Fruit fly (Drosophila melanogaster): Measurements from ENCODE around the gene ppk22.

The ppk22 gene

DNA sequence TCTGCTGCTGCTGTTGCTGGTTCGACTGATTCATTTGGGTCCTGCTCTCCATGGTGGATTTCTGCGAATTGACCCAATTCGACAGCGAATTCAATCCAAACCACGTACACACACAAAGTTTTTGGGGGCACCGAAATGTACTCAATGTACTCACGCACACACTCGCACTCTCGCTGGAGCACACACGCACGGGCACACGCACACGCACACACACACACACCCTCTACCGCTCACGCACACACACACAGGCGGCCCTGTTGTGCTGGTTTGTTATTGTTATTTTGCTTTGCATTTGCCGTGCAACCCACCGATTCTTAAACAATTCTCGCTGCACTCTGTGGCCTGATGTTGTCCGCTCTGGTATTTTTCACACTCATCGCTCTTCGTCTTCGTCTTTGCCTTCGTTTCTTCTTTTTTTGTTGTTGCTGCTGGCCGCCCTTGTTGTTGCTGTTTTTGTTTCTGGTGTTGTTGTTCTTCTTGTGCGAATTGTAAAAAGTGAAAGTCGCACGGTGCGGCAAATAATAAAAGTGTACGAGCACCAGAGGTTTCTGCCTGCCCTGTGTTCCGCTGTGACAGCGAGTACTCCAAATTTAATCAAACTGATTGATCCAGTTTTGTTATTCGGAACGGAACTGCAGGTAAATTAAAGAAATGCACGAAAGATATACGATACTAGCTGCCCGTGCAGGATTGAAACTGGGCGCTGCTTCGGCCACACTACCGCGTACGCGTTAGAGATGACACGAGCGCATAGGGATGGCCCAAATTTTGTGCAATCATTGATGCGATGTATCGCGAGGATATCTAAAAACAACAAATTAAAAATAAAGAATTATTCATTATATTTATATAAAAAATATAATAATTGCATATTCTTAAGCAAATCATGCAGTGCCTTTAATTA, 16.6 kb upstream of the ppk22 start, which contains the start of gene CG3744 (continued):
- peak; percentile 52; the same call in 1 of the 2 replicates for TF ChIP-seq ham (GFP tag; IDR thresholded peaks at IDR 0.05)
- peak; percentile 91 for TF ChIP-seq Fer2 (tag; optimal IDR thresholded peaks at IDR 0.05)
- TF ChIP-seq psq (GFP tag; optimal IDR thresholded peaks at IDR 0.05): peak; percentile 70
- peak in 1 of 2 experiments; percentile 57 for TF ChIP-seq Trl (optimal IDR thresholded peaks at IDR 0.05)
- TF ChIP-seq Trl (GFP tag; optimal IDR thresholded peaks at IDR 0.05): peak; percentile 68
- peak; percentile 87 for TF ChIP-seq hb (GFP tag; IDR thresholded peaks at IDR 0.05; ENCODE audit: partially characterized antibody)
- TF ChIP-seq CG11504 (tag; optimal IDR thresholded peaks at IDR 0.05): peak; percentile 88
- TF ChIP-seq Atf6 (GFP tag; IDR thresholded peaks at IDR 0.05): peak; percentile 82
- peak in 1 of 2 experiments; percentile 67 for TF ChIP-seq insv (GFP tag; optimal IDR thresholded peaks at IDR 0.05)
- TF ChIP-seq stwl (tag; optimal IDR thresholded peaks at IDR 0.05): peak; percentile 29
- no peak for TF ChIP-seq nau (GFP tag; optimal IDR thresholded peaks at IDR 0.05)
- TF ChIP-seq D19B (GFP tag; optimal IDR thresholded peaks at IDR 0.05): peak; percentile 74
- TF ChIP-seq CG12391 (tag; optimal IDR thresholded peaks at IDR 0.05): peak; percentile 96
- peak; percentile 63 for TF ChIP-seq Dad (GFP tag; optimal IDR thresholded peaks at IDR 0.05)
- no peak for TF ChIP-seq Hr78 (GFP tag; optimal IDR thresholded peaks at IDR 0.05)
- peak; percentile 88 for TF ChIP-seq CG9727 (GFP tag; optimal IDR thresholded peaks at IDR 0.05)
- peak; percentile 71; the same call in 1 of the 2 replicates for TF ChIP-seq dati (GFP tag; IDR thresholded peaks at IDR 0.05)
- TF ChIP-seq ap (GFP tag; IDR thresholded peaks at IDR 0.05): peak; percentile 84
- TF ChIP-seq dmrt11E (tag; optimal IDR thresholded peaks at IDR 0.05): peak; percentile 86
- TF ChIP-seq her (GFP tag; optimal IDR thresholded peaks at IDR 0.05): peak; percentile 39
- peak; percentile 73 for TF ChIP-seq vfl (GFP tag; optimal IDR thresholded peaks at IDR 0.05)
- TF ChIP-seq GATAe (GFP tag; conservative IDR thresholded peaks at IDR 0.05): peak; percentile 77
- peak; percentile 76 for TF ChIP-seq trh (GFP tag; optimal IDR thresholded peaks at IDR 0.05)
- TF ChIP-seq shn (GFP tag; optimal IDR thresholded peaks at IDR 0.05): peak; percentile 80
- TF ChIP-seq Mrtf (GFP tag; IDR thresholded peaks at IDR 0.05): peak; percentile 94
- peak; percentile 91 for TF ChIP-seq CG10209 (GFP tag; optimal IDR thresholded peaks at IDR 0.05)
- peak; percentile 87 for TF ChIP-seq CG17612 (GFP tag; IDR thresholded peaks at IDR 0.05)
- TF ChIP-seq CG7556 (GFP tag; optimal IDR thresholded peaks at IDR 0.05): peak; percentile 86
- peak; percentile 46 for TF ChIP-seq eyg (GFP tag; optimal IDR thresholded peaks at IDR 0.05)
- TF ChIP-seq Gsc (GFP tag; IDR thresholded peaks at IDR 0.05): peak; percentile 65
- peak; percentile 60 for TF ChIP-seq CG12744 (GFP tag; optimal IDR thresholded peaks at IDR 0.05)
- peak; percentile 90 for TF ChIP-seq phol (tag; optimal IDR thresholded peaks at IDR 0.05)
- peak; percentile 82 for TF ChIP-seq CG30431 (GFP tag; optimal IDR thresholded peaks at IDR 0.05)
- TF ChIP-seq zfh2 (GFP tag; optimal IDR thresholded peaks at IDR 0.05): peak; percentile 89
- TF ChIP-seq CG8290 (GFP tag; optimal IDR thresholded peaks at IDR 0.05): peak; percentile 83
- peak in 1 of 2 experiments; percentile 17 for TF ChIP-seq CG8290 (tag; optimal IDR thresholded peaks at IDR 0.05)
- TF ChIP-seq E2f1 (GFP tag; IDR thresholded peaks at IDR 0.05): peak; percentile 88
- TF ChIP-seq Sry-δ (GFP tag; optimal IDR thresholded peaks at IDR 0.05): peak; percentile 92
- TF ChIP-seq h (optimal IDR thresholded peaks at IDR 0.05): no peak
- TF ChIP-seq CG17385 (GFP tag; optimal IDR thresholded peaks at IDR 0.05): peak; percentile 80
- TF ChIP-seq Atf-2 (GFP tag; optimal IDR thresholded peaks at IDR 0.05): peak; percentile 42
- peak; percentile 68 for TF ChIP-seq pum (GFP tag; optimal IDR thresholded peaks at IDR 0.05)
- peak; percentile 29 for TF ChIP-seq cato (GFP tag; optimal IDR thresholded peaks at IDR 0.05; ENCODE audit: borderline replicate concordance)
- peak; percentile 87 for TF ChIP-seq Taf1 (GFP tag; IDR thresholded peaks at IDR 0.05)
- TF ChIP-seq run (tag; optimal IDR thresholded peaks at IDR 0.05): peak; percentile 63
- TF ChIP-seq tap (tag; optimal IDR thresholded peaks at IDR 0.05): peak; percentile 85
- TF ChIP-seq CG6272 (GFP tag; IDR thresholded peaks at IDR 0.05): peak; percentile 96
- TF ChIP-seq CG9215 (GFP tag; IDR thresholded peaks at IDR 0.05): peak; percentile 92
- TF ChIP-seq luna (GFP tag; optimal IDR thresholded peaks at IDR 0.05): peak; percentile 37
- peak; percentile 55 for TF ChIP-seq CG8359 (GFP tag; optimal IDR thresholded peaks at IDR 0.05; ENCODE audit: borderline replicate concordance)
